Fruit fly (Drosophila melanogaster) whole organism, embryonic: ENCODE data around the gene CG5107.

Experiments
- Aef1 ChIP-seq: fragments of 200-800 bp; sonication (Bioruptor generic); IDR thresholded peaks from 3 replicates; pipeline ENCODE4 v1.3.6; 2022; ENCODE audit warnings: missing biosample characterization, missing genetic modification characterization
- Atf3 ChIP-seq: fragments of 200-800 bp; sonication (Bioruptor generic); optimal IDR thresholded peaks from 3 replicates; lab custom pipeline; 2016; ENCODE audit warnings: missing biosample characterization, missing genetic modification characterization
- B-H1 ChIP-seq: fragments of 200-800 bp; sonication (Bioruptor generic); IDR thresholded peaks from 3 replicates; pipeline ENCODE4 v1.3.6; 2022; ENCODE audit warnings: missing biosample characterization, missing genetic modification characterization
- CG10267 ChIP-seq: fragments of 200-800 bp; sonication (Bioruptor generic); optimal IDR thresholded peaks from 2 replicates; lab custom pipeline; 2018; ENCODE audit warnings: missing biosample characterization, mild to moderate bottlenecking, missing genetic modification characterization, moderate library complexity
- CG10543 ChIP-seq: fragments of 200-800 bp; sonication (Bioruptor generic); optimal IDR thresholded peaks from 3 replicates; lab custom pipeline; 2017; ENCODE audit warnings: missing biosample characterization, mild to moderate bottlenecking, missing genetic modification characterization, moderate library complexity
- CG10565 ChIP-seq: fragments of 200-800 bp; sonication (Bioruptor generic); optimal IDR thresholded peaks from 3 replicates; lab custom pipeline; 2016; ENCODE audit warnings: missing biosample characterization, mild to moderate bottlenecking, missing genetic modification characterization
- CG13123 ChIP-seq: fragments of 200-800 bp; sonication (Bioruptor generic); optimal IDR thresholded peaks from 2 replicates; lab custom pipeline; 2016; ENCODE audit warnings: missing biosample characterization, missing genetic modification characterization
- CG34224 ChIP-seq: fragments of 200-800 bp; sonication (Bioruptor generic); IDR thresholded peaks from 3 replicates; pipeline ENCODE4 v1.3.6; 2022; ENCODE audit warnings: missing biosample characterization, missing genetic modification characterization; ENCODE audit not compliant: partially characterized antibody
- CG3838 ChIP-seq: fragments of 200-800 bp; sonication (Bioruptor generic); optimal IDR thresholded peaks from 3 replicates; lab custom pipeline; 2016; ENCODE audit warnings: missing biosample characterization, missing genetic modification characterization
- CG42726 ChIP-seq: fragments of 200-800 bp; sonication (Bioruptor generic); IDR thresholded peaks from 2 replicates; pipeline ENCODE4 v1.3.6; 2022; ENCODE audit warnings: missing biosample characterization, missing genetic modification characterization; ENCODE audit not compliant: partially characterized antibody
- CG4617 ChIP-seq: fragments of 200-800 bp; sonication (Bioruptor generic); optimal IDR thresholded peaks from 3 replicates; lab custom pipeline; 2016; ENCODE audit warnings: missing biosample characterization, missing genetic modification characterization, borderline replicate concordance
- CG6272 ChIP-seq: fragments of 200-800 bp; sonication (Bioruptor generic); IDR thresholded peaks from 2 replicates; pipeline ENCODE4 v1.3.6; 2022; ENCODE audit warnings: missing biosample characterization, missing genetic modification characterization
- CG6791 ChIP-seq: fragments of 200-800 bp; sonication (Bioruptor generic); IDR thresholded peaks from 3 replicates; pipeline ENCODE4 v1.3.6; 2022; ENCODE audit warnings: missing biosample characterization, missing genetic modification characterization; ENCODE audit not compliant: partially characterized antibody
- CG9876 ChIP-seq: fragments of 200-800 bp; sonication (Bioruptor generic); optimal IDR thresholded peaks from 2 replicates; lab custom pipeline; 2016; ENCODE audit warnings: missing biosample characterization, missing genetic modification characterization
- Dll ChIP-seq: fragments of 200-800 bp; sonication (Bioruptor generic); IDR thresholded peaks from 4 replicates; pipeline ENCODE4 v1.3.6; 2022; ENCODE audit warnings: missing biosample characterization, missing genetic modification characterization; ENCODE audit not compliant: partially characterized antibody
- Dp ChIP-seq: fragments of 200-800 bp; sonication (Bioruptor generic); optimal IDR thresholded peaks from 2 replicates; lab custom pipeline; 2018; ENCODE audit warnings: missing biosample characterization, mild to moderate bottlenecking, missing genetic modification characterization, moderate library complexity
- E2f1 ChIP-seq: fragments of 200-800 bp; sonication (Bioruptor generic); IDR thresholded peaks from 2 replicates; pipeline ENCODE4 v1.3.6; 2022; ENCODE audit warnings: missing biosample characterization, missing genetic modification characterization
- E2f2 ChIP-seq: fragments of 200-800 bp; sonication (Bioruptor generic); IDR thresholded peaks from 2 replicates; pipeline ENCODE4 v1.3.6; 2022; ENCODE audit warnings: missing biosample characterization, missing genetic modification characterization
- Ets97D ChIP-seq: fragments of 200-800 bp; sonication (Bioruptor generic); optimal IDR thresholded peaks from 3 replicates; lab custom pipeline; 2016; ENCODE audit warnings: missing biosample characterization, missing genetic modification characterization
- Hr78 ChIP-seq, 2 experiments: fragments of 200-800 bp in 1 of 2; fragments of >200 bp in 1 of 2; sonication (Bioruptor generic) in 1 of 2; optimal IDR thresholded peaks; 2 replicates each; lab custom pipeline; 2017 to 2019; ENCODE audit warnings: missing biosample characterization in 2 of 2, missing genetic modification characterization in 2 of 2, mild to moderate bottlenecking in 1 of 2, moderate library complexity in 1 of 2
- Jarid2 ChIP-seq: fragments of 200-800 bp; sonication (Bioruptor generic); optimal IDR thresholded peaks from 3 replicates; lab custom pipeline; 2017; ENCODE audit warnings: mild to moderate bottlenecking, missing biosample characterization, missing genetic modification reagents, missing genetic modification characterization
- MESR4 ChIP-seq: fragments of 200-800 bp; sonication (Bioruptor generic); optimal IDR thresholded peaks from 2 replicates; lab custom pipeline; 2018; ENCODE audit warnings: missing biosample characterization, mild to moderate bottlenecking, missing genetic modification characterization, moderate library complexity
- Max ChIP-seq: fragments of 200-800 bp; sonication (Bioruptor generic); optimal IDR thresholded peaks from 2 replicates; lab custom pipeline; 2016; ENCODE audit warnings: missing biosample characterization, mild to moderate bottlenecking, missing genetic modification characterization
- Med ChIP-seq: fragments of 200-800 bp; sonication (Bioruptor generic); peaks from one replicate; lab custom pipeline; 2016; ENCODE audit warnings: missing biosample characterization, missing genetic modification characterization, mild to moderate bottlenecking, inconsistent platforms, moderate library complexity
- Pdp1 ChIP-seq, 2 experiments: fragments of 200-800 bp; sonication (Bioruptor generic); optimal IDR thresholded peaks; 3 replicates each; lab custom pipeline; 2016; ENCODE audit warnings: missing biosample characterization in 2 of 2, missing genetic modification characterization in 2 of 2, mild to moderate bottlenecking in 1 of 2, moderate library complexity in 1 of 2
- al ChIP-seq: fragments of 200-800 bp; sonication (Bioruptor generic); IDR thresholded peaks from 2 replicates; pipeline ENCODE4 v1.3.6; 2022; ENCODE audit warnings: missing biosample characterization, missing genetic modification characterization
- cad ChIP-seq: fragments of >200 bp; optimal IDR thresholded peaks from 2 replicates; lab custom pipeline; 2017; ENCODE audit warnings: missing biosample characterization, missing genetic modification characterization
- cg ChIP-seq: fragments of 200-800 bp; sonication (Bioruptor generic); optimal IDR thresholded peaks from 3 replicates; lab custom pipeline; 2019; ENCODE audit warnings: missing biosample characterization, mild to moderate bottlenecking, missing genetic modification characterization, moderate library complexity
- chinmo ChIP-seq: fragments of 200-800 bp; sonication (Bioruptor generic); IDR thresholded peaks from 4 replicates; pipeline ENCODE4 v1.3.6; 2022; ENCODE audit warnings: missing biosample characterization, missing genetic modification characterization; ENCODE audit not compliant: partially characterized antibody
- disco-r ChIP-seq: fragments of 200-800 bp; sonication (Bioruptor generic); optimal IDR thresholded peaks from 2 replicates; lab custom pipeline; 2016; ENCODE audit warnings: missing biosample characterization, missing genetic modification characterization
- dm ChIP-seq: fragments of 200-800 bp; sonication (Bioruptor generic); optimal IDR thresholded peaks from 3 replicates; lab custom pipeline; 2016; ENCODE audit warnings: missing biosample characterization, missing genetic modification characterization
- ems ChIP-seq: fragments of 200-800 bp; sonication (Bioruptor generic); optimal IDR thresholded peaks from 3 replicates; lab custom pipeline; 2016; ENCODE audit warnings: missing biosample characterization, missing genetic modification characterization
- exex ChIP-seq: fragments of 200-800 bp; sonication (Bioruptor generic); optimal IDR thresholded peaks from 4 replicates; lab custom pipeline; 2018; ENCODE audit warnings: missing biosample characterization, mild to moderate bottlenecking, missing genetic modification characterization, moderate library complexity
- fd3F ChIP-seq: fragments of 200-800 bp; sonication (Bioruptor generic); optimal IDR thresholded peaks from 2 replicates; lab custom pipeline; 2018; ENCODE audit warnings: missing biosample characterization, mild to moderate bottlenecking, missing genetic modification characterization, moderate library complexity
- fu2 ChIP-seq: fragments of 200-800 bp; sonication (Bioruptor generic); optimal IDR thresholded peaks from 2 replicates; lab custom pipeline; 2016; ENCODE audit warnings: missing biosample characterization, missing genetic modification characterization
- her ChIP-seq: fragments of 200-800 bp; sonication (Bioruptor generic); optimal IDR thresholded peaks from 2 replicates; lab custom pipeline; 2016; ENCODE audit warnings: missing biosample characterization, missing genetic modification characterization
- inv ChIP-seq: fragments of 200-800 bp; sonication (Bioruptor generic); IDR thresholded peaks from 2 replicates; pipeline ENCODE4 v1.3.6; 2022; ENCODE audit warnings: missing biosample characterization, missing genetic modification characterization; ENCODE audit not compliant: partially characterized antibody
- jing ChIP-seq: fragments of 200-800 bp; sonication (Bioruptor generic); optimal IDR thresholded peaks from 2 replicates; lab custom pipeline; 2018; ENCODE audit warnings: missing biosample characterization, mild to moderate bottlenecking, missing genetic modification characterization
- nerfin-1 ChIP-seq: fragments of 200-800 bp; sonication (Bioruptor generic); optimal IDR thresholded peaks from 3 replicates; lab custom pipeline; 2019; ENCODE audit warnings: missing biosample characterization, mild to moderate bottlenecking, missing genetic modification characterization, moderate library complexity
- nerfin-2 ChIP-seq: fragments of 200-800 bp; sonication (Bioruptor generic); IDR thresholded peaks from 2 replicates; pipeline ENCODE4 v1.3.6; 2022; ENCODE audit warnings: missing biosample characterization, missing genetic modification characterization; ENCODE audit not compliant: partially characterized antibody
- nmo ChIP-seq: fragments of 200-800 bp; sonication (Bioruptor generic); optimal IDR thresholded peaks from 2 replicates; lab custom pipeline; 2018; ENCODE audit warnings: missing biosample characterization, mild to moderate bottlenecking, missing genetic modification characterization, moderate library complexity
- rib ChIP-seq: fragments of 200-800 bp; sonication (Bioruptor generic); IDR thresholded peaks from 2 replicates; pipeline ENCODE4 v1.3.6; 2022; ENCODE audit warnings: missing biosample characterization, missing genetic modification characterization
- tna ChIP-seq: fragments of 200-800 bp; sonication (Bioruptor generic); IDR thresholded peaks from 2 replicates; pipeline ENCODE4 v1.3.6; 2022; ENCODE audit warnings: missing biosample characterization, missing genetic modification characterization; ENCODE audit not compliant: partially characterized antibody
- trem ChIP-seq: fragments of 200-800 bp; optimal IDR thresholded peaks from 3 replicates; lab custom pipeline; 2019; ENCODE audit warnings: missing biosample characterization, mild to moderate bottlenecking, missing genetic modification characterization, moderate library complexity
- zen2 ChIP-seq: fragments of 200-800 bp; sonication (Bioruptor generic); IDR thresholded peaks from 3 replicates; pipeline ENCODE4 v1.3.6; 2022; ENCODE audit warnings: missing biosample characterization, missing genetic modification characterization; ENCODE audit not compliant: partially characterized antibody
- zfh1 ChIP-seq: fragments of 200-800 bp; sonication (Bioruptor generic); IDR thresholded peaks from 3 replicates; pipeline ENCODE4 v1.3.6; 2022; ENCODE audit warnings: missing biosample characterization, missing genetic modification characterization

CG5107 gene

dm6 chr3R:25472635-25473552 lies 32.1 kb upstream of the CG5107 start, which contains the start of the genes Fur1 and Vps33B (continued):
- TF ChIP-seq B-H1 (GFP tag; lab: Robert Waterston, UW) (peak; percentile 92), CG13123 (GFP tag; lab: Kevin White, UChicago) (peak; percentile 94), Hr78 (GFP tag; optimal IDR thresholded peaks at IDR 0.05; lab: Kevin White, UChicago) (no peak), jing (peak; percentile 92), dm (peak; percentile 96), disco-r (GFP tag; lab: Kevin White, UChicago) (peak; percentile 94), her (peak; percentile 95), CG10565 (GFP tag; lab: Kevin White, UChicago) (peak; percentile 92), fd3F (peak; percentile 93), CG9876 (GFP tag; lab: Kevin White, UChicago) (peak; percentile 97), CG42726 (peak; percentile 88), Med (peak; percentile 100)

- TF ChIP-seq E2f2 (GFP tag; lab: Robert Waterston, UW): peak; percentile 59; the same call in 1 of the 2 replicates
- TF ChIP-seq Atf3 (GFP tag; lab: Kevin White, UChicago): no peak
- peak; percentile 26 for TF ChIP-seq CG4617
- peak; percentile 1 for TF ChIP-seq CG10267
- TF ChIP-seq ems (GFP tag; lab: Kevin White, UChicago): no peak
- TF ChIP-seq CG6272: no peak
- no peak for TF ChIP-seq rib (GFP tag; lab: Robert Waterston, UW)
- no peak for TF ChIP-seq B-H1 (GFP tag; lab: Robert Waterston, UW)
- peak; percentile 32 for TF ChIP-seq trem (tag; lab: Kevin White, UChicago)
- peak; percentile 74 for TF ChIP-seq nerfin-2 (GFP tag; lab: Robert Waterston, UW)
- TF ChIP-seq nerfin-1 (tag; lab: Kevin White, UChicago): peak; percentile 39
- peak; percentile 90 for TF ChIP-seq Dll (GFP tag; lab: Robert Waterston, UW)
- peak; percentile 60 for TF ChIP-seq Ets97D
- TF ChIP-seq al: no peak
- peak; percentile 89 for TF ChIP-seq CG34224 (GFP tag; lab: Robert Waterston, UW)
- TF ChIP-seq tna (GFP tag; lab: Robert Waterston, UW): peak; percentile 78
- peak; percentile 5 for TF ChIP-seq nmo (GFP tag; lab: Kevin White, UChicago)
- peak; percentile 3 for TF ChIP-seq Max (GFP tag; lab: Kevin White, UChicago)
- no peak for TF ChIP-seq CG9876 (GFP tag; lab: Kevin White, UChicago)
- no peak for TF ChIP-seq zfh1 (GFP tag; lab: Robert Waterston, UW)
- TF ChIP-seq CG10543: no peak
- no peak for TF ChIP-seq CG3838 (GFP tag; lab: Kevin White, UChicago)
- TF ChIP-seq Aef1: no peak
- peak; percentile 58 for TF ChIP-seq MESR4 (GFP tag; lab: Kevin White, UChicago)
- peak; percentile 66 for TF ChIP-seq Med
- TF ChIP-seq cad (GFP tag; lab: Kevin White, UChicago): no peak
- peak; percentile 15 for TF ChIP-seq exex (tag; lab: Kevin White, UChicago)
- TF ChIP-seq Pdp1 (GFP tag; optimal IDR thresholded peaks at IDR 0.05; lab: Kevin White, UChicago): peak in 1 of 2 experiments; percentile 92
- TF ChIP-seq inv (GFP tag; lab: Robert Waterston, UW): peak; percentile 62
- no peak for TF ChIP-seq fu2 (GFP tag; lab: Kevin White, UChicago)
- peak; percentile 85 for TF ChIP-seq zen2 (GFP tag; lab: Robert Waterston, UW)
- TF ChIP-seq E2f1 (GFP tag; lab: Robert Waterston, UW): no peak; the same call in 1 of the 2 replicates
- peak; percentile 74; the same call in 2 of the 4 replicates for TF ChIP-seq chinmo (GFP tag; lab: Robert Waterston, UW)
- no peak for TF ChIP-seq Jarid2 (GFP tag; lab: Kevin White, UChicago)
- peak; percentile 61 for TF ChIP-seq Dp (GFP tag; lab: Kevin White, UChicago)
- no peak for TF ChIP-seq cg
- peak; percentile 84 for TF ChIP-seq CG6791 (GFP tag; lab: Robert Waterston, UW)
Observed at dm6 chr3R:25476744-25477143, 28.2 kb upstream of the CG5107 start, which contains the start of the genes CG4553 and MED28. TSS of gene CG4553 (minus strand) at chr3R:25476915. TSS of gene MED28 (plus strand) at chr3R:25477003.
